Worm (Caenorhabditis elegans): ENCODE data around the gene ins-35.
A peak's percentile ranks its signal among the peaks of the same experiment; 100 is the strongest.

The ins-35 gene

DNA sequence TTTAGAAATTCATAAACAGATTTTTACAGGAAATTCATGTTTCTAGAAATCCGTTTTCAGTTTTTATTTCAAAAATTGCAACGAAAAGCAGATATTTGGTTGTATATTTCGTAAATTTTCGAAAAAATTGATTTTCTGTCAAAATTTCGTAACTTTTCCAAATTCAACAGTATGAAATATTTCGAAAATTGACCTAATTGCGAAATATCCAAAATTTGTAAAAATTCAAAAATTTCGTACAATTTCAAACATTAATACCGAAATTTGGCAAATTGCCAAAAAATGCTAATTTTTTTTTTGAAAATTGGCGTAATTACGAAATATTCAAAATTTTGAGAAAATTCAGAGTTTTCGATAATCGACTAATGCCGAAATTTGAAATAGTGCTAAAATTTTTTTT is 38.6 kb downstream of the ins-35 start:
- no peak for TF ChIP-seq R02D3.7 (tag; optimal IDR thresholded peaks at IDR 0.05)
- no peak for TF ChIP-seq ztf-4 (tag; optimal IDR thresholded peaks at IDR 0.05)
- no peak for TF ChIP-seq snpc-4 (tag; optimal IDR thresholded peaks at IDR 0.05)
- no peak for TF ChIP-seq nhr-25 (tag; optimal IDR thresholded peaks at IDR 0.05)
- TF ChIP-seq elt-2 (tag; optimal IDR thresholded peaks at IDR 0.05) = no peak
- no peak for TF ChIP-seq nfya-1 (tag; optimal IDR thresholded peaks at IDR 0.05; ENCODE audit: insufficient read depth)
- TF ChIP-seq nhr-67 (tag; optimal IDR thresholded peaks at IDR 0.05) = no peak
- no peak for TF ChIP-seq ceh-9 (tag; optimal IDR thresholded peaks at IDR 0.05)
- no peak for TF ChIP-seq ama-1 (optimal IDR thresholded peaks at IDR 0.05)
- no peak for TF ChIP-seq ceh-28 (tag; optimal IDR thresholded peaks at IDR 0.05)
- TF ChIP-seq eor-1 (tag; optimal IDR thresholded peaks at IDR 0.05) = no peak
- TF ChIP-seq ceh-82 (tag; optimal IDR thresholded peaks at IDR 0.05) = no peak
- TF ChIP-seq elt-1 (tag; optimal IDR thresholded peaks at IDR 0.05) = no peak
- TF ChIP-seq pha-4 (tag; optimal IDR thresholded peaks at IDR 0.05) = no peak
- TF ChIP-seq mdl-1 (tag; optimal IDR thresholded peaks at IDR 0.05) = no peak
- TF ChIP-seq elt-3 (tag; optimal IDR thresholded peaks at IDR 0.05) = no peak

DNA sequence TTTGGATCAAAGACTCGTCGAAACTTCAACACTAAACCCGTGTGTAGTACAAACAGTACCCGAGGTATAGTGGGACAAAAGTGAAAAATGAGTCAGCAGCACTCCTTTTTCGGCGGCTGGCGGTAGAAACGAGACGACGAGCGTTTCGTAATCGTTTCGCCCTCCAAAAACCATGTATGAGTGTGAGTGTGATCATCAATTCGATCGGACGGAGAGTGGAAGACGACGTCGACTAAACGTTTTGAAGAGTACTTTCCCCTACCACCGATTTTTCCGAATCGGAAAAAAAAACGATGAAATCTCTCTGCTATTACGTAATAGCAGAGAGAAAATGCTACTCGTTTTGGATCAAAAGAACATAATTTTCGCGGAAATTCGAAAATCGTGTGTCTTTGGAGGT is 40.1 kb downstream of the ins-35 start:
- TF ChIP-seq ama-1 (optimal IDR thresholded peaks at IDR 0.05) (peak; percentile 51), nhr-67 (tag; optimal IDR thresholded peaks at IDR 0.05) (no peak), nhr-23 (tag; optimal IDR thresholded peaks at IDR 0.05) (peak; percentile 61), nhr-25 (tag; optimal IDR thresholded peaks at IDR 0.05) (peak; percentile 73)

DNA sequence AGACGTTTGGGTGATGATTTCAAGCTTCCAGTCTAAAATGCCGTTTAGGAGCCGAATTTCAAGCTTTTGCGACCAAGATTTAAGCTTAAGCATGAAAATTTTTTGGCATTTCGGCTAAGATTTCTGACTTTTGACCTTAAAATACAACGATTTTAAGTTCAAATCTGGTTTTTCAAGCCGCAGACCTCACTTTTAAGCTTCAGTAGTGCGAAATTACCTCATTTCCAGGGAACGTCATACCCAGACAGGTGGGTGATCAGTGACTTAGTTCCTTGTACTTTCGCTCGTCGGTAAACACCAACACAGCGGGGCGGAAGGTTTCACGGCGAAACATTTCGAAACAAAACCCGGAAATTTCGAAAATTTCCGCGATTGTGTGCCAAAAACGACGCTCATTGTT is 41.0 kb downstream of the ins-35 start:
- TF ChIP-seq unc-62 (GFP tag; optimal IDR thresholded peaks at IDR 0.05) = no peak
- TF ChIP-seq ama-1 (optimal IDR thresholded peaks at IDR 0.05) = peak; percentile 10

DNA sequence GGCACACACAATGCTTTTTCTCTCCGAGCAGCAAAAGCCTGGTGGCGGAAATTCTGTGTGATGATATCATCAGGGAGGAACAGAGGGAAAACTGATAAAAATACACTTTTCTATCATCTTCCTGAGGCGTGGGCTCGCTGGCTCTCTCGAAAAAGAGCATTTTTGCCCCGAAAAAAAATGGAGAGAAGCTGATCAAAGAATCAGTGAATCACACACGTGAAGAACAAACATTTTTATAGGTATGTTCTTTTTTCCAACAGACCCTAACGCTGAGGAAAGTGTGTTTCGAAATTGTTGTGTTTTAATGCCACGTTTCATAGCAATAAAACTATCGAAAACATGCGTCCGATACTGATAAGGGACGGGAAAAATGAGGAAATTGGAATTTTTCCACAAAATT is 41.5 kb downstream of the ins-35 start:
- peak; percentile 25 for TF ChIP-seq jun-1 (tag; optimal IDR thresholded peaks at IDR 0.05)
- no peak for TF ChIP-seq nhr-23 (tag; optimal IDR thresholded peaks at IDR 0.05)
- TF ChIP-seq lin-39 (tag; optimal IDR thresholded peaks at IDR 0.05) = peak; percentile 28
- no peak for TF ChIP-seq nhr-67 (tag; optimal IDR thresholded peaks at IDR 0.05)
- peak; percentile 63 for TF ChIP-seq elt-2 (tag; optimal IDR thresholded peaks at IDR 0.05)
- peak; percentile 36 for TF ChIP-seq pha-4 (tag; optimal IDR thresholded peaks at IDR 0.05)

DNA sequence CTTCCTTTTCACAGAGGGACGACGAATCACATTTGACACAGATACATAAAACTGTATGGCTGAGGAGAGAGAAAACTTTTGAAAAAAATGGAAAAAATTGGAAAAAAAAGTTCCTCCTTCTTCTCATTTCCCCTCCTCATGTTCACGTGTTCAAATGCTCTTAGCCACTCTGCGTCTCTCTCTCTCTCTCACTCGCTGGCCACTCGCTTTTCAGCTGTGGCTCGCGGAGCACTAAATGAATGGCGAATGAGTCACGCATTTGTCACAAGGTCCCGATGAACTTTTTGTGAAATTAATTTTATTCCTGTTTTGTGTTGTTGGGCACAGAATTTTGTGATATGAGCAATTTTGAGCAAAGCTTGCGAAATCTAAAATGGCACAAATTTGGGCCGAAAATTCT is 42.5 kb downstream of the ins-35 start:
- TF ChIP-seq sea-2 (GFP tag; optimal IDR thresholded peaks at IDR 0.05) (no peak), lin-39 (tag; optimal IDR thresholded peaks at IDR 0.05) (peak; percentile 41), nhr-11 (tag; optimal IDR thresholded peaks at IDR 0.05) (no peak), nhr-23 (tag; optimal IDR thresholded peaks at IDR 0.05) (no peak), snpc-4 (tag; optimal IDR thresholded peaks at IDR 0.05) (no peak), nfya-1 (tag; optimal IDR thresholded peaks at IDR 0.05; ENCODE audit: insufficient read depth) (peak; percentile 73), elt-2 (tag; optimal IDR thresholded peaks at IDR 0.05) (peak; percentile 28), ceh-82 (tag; optimal IDR thresholded peaks at IDR 0.05) (no peak), egl-27 (tag; optimal IDR thresholded peaks at IDR 0.05) (no peak), nhr-76 (tag; optimal IDR thresholded peaks at IDR 0.05) (no peak), nhr-43 (tag; optimal IDR thresholded peaks at IDR 0.05; ENCODE audit: poor library complexity, severe bottlenecking) (no peak), R02D3.7 (tag; optimal IDR thresholded peaks at IDR 0.05) (no peak), nhr-67 (tag; optimal IDR thresholded peaks at IDR 0.05) (no peak), nhr-25 (tag; optimal IDR thresholded peaks at IDR 0.05) (no peak), aly-2 (tag; optimal IDR thresholded peaks at IDR 0.05) (no peak), nhr-28 (tag; optimal IDR thresholded peaks at IDR 0.05) (no peak), daf-12 (tag; optimal IDR thresholded peaks at IDR 0.05) (no peak), elt-1 (tag; optimal IDR thresholded peaks at IDR 0.05) (no peak), nhr-12 (tag; optimal IDR thresholded peaks at IDR 0.05) (no peak), eor-1 (tag; optimal IDR thresholded peaks at IDR 0.05) (no peak), jun-1 (tag; optimal IDR thresholded peaks at IDR 0.05) (peak; percentile 50), ceh-28 (tag; optimal IDR thresholded peaks at IDR 0.05) (no peak), unc-39 (tag; optimal IDR thresholded peaks at IDR 0.05) (no peak), ceh-16 (tag; optimal IDR thresholded peaks at IDR 0.05) (no peak), ama-1 (optimal IDR thresholded peaks at IDR 0.05) (no peak), ZK546.5 (tag; optimal IDR thresholded peaks at IDR 0.05) (no peak), lin-15B (tag; optimal IDR thresholded peaks at IDR 0.05) (peak; percentile 5), skn-1 (tag; optimal IDR thresholded peaks at IDR 0.05) (no peak), ztf-11 (tag; optimal IDR thresholded peaks at IDR 0.05) (no peak), zag-1 (tag; optimal IDR thresholded peaks at IDR 0.05) (no peak), mdl-1 (tag; optimal IDR thresholded peaks at IDR 0.05) (peak; percentile 73), unc-62 (GFP tag; optimal IDR thresholded peaks at IDR 0.05) (no peak), hmg-11 (tag; optimal IDR thresholded peaks at IDR 0.05) (peak; percentile 4), ceh-9 (tag; optimal IDR thresholded peaks at IDR 0.05) (no peak), elt-3 (tag; optimal IDR thresholded peaks at IDR 0.05) (no peak), nhr-237 (tag; optimal IDR thresholded peaks at IDR 0.05) (no peak), fkh-10 (GFP tag; optimal IDR thresholded peaks at IDR 0.05) (peak; percentile 28), nhr-77 (tag; optimal IDR thresholded peaks at IDR 0.05) (no peak), fkh-2 (tag; optimal IDR thresholded peaks at IDR 0.05) (no peak), ztf-4 (tag; optimal IDR thresholded peaks at IDR 0.05) (no peak), tbx-2 (tag; optimal IDR thresholded peaks at IDR 0.05) (no peak), lsy-12 (tag; optimal IDR thresholded peaks at IDR 0.05) (no peak)
